Worm (Caenorhabditis elegans): ENCODE results near the gene F46C5.10.

Gene F46C5.10

DNA sequence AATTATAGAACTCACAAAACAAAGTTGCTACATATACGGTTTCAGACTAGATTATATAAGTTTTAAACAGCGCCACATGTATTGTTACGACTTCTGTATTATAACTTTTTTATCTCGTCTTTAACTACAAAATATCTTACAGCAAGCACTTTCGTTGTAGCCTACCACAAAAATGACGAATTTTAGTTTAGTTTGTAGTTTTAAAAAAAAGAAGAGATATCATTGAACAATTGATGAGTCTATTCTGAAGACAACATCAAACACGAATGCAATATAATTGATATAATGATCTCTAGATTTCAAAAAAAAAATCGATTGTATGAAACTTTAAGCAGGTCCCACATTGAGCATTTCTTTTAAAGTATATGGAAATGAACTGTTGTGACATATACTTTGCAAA is 4.6 kb downstream of the F46C5.10 start:
- TF ChIP-seq blmp-1 (tag; optimal IDR thresholded peaks at IDR 0.05) (no peak), tlp-1 (tag; optimal IDR thresholded peaks at IDR 0.05) (no peak)

DNA sequence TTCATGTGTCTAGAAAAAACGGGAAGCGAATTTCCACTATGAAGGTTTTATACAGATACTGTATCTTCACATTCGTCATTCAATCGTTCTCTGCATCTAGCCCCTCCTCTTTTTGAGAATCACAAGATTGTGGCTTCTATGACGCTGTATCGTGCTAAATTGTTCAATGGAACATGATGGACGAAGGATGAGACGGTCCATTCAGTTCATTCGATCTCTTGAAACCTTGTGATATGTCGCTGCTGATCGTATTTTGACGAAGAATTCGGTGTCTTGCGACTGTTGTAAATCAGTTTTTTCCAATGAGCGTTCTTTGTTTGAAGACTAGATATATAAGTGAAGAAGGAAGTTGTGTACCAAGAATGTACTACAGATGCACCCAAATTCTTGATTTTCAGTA is 5.2 kb downstream of the F46C5.10 start:
- no peak for TF ChIP-seq skn-1 (tag; optimal IDR thresholded peaks at IDR 0.05)
- peak; percentile 27 for TF ChIP-seq lin-13 (GFP tag; optimal IDR thresholded peaks at IDR 0.05)
- no peak for TF ChIP-seq jun-1 (tag; optimal IDR thresholded peaks at IDR 0.05)
- peak in 1 of 3 experiments; percentile 5 for TF ChIP-seq ceh-82 (tag; optimal IDR thresholded peaks at IDR 0.05)
- peak; percentile 82 for TF ChIP-seq snu-23 (GFP tag; optimal IDR thresholded peaks at IDR 0.05)
- TF ChIP-seq pax-3 (tag; optimal IDR thresholded peaks at IDR 0.05): no peak
- TF ChIP-seq snpc-4 (tag; optimal IDR thresholded peaks at IDR 0.05): no peak
- TF ChIP-seq isw-1 (GFP tag; IDR thresholded peaks at IDR 0.05): no peak
- no peak for TF ChIP-seq ztf-4 (tag; optimal IDR thresholded peaks at IDR 0.05)
- TF ChIP-seq unc-86 (tag; optimal IDR thresholded peaks at IDR 0.05): no peak
- peak; percentile 86 for TF ChIP-seq blmp-1 (tag; optimal IDR thresholded peaks at IDR 0.05)
- peak; percentile 70 for TF ChIP-seq C16A3.4 (tag; optimal IDR thresholded peaks at IDR 0.05)
- peak; percentile 93 for TF ChIP-seq nhr-19 (GFP tag; conservative IDR thresholded peaks at IDR 0.05)
- no peak for TF ChIP-seq unc-62 (GFP tag; optimal IDR thresholded peaks at IDR 0.05)
- peak; percentile 51 for TF ChIP-seq nhr-47 (tag; optimal IDR thresholded peaks at IDR 0.05)
- no peak for TF ChIP-seq mab-9 (GFP tag; IDR thresholded peaks at IDR 0.05)
- TF ChIP-seq lin-35 (GFP tag; optimal IDR thresholded peaks at IDR 0.05): peak in 1 of 2 experiments; percentile 70
- no peak for TF ChIP-seq alr-1 (tag; optimal IDR thresholded peaks at IDR 0.05; ENCODE audit: borderline replicate concordance)
- no peak for TF ChIP-seq sup-37 (GFP tag; optimal IDR thresholded peaks at IDR 0.05)
- TF ChIP-seq dpl-1 (GFP tag; optimal IDR thresholded peaks at IDR 0.05): peak; percentile 1 to 24 (median 21)
- TF ChIP-seq fkh-8 (tag; optimal IDR thresholded peaks at IDR 0.05): no peak
- TF ChIP-seq mdl-1 (tag; optimal IDR thresholded peaks at IDR 0.05): peak in 1 of 2 experiments; percentile 80
- TF ChIP-seq hpl-2 (GFP tag; optimal IDR thresholded peaks at IDR 0.05): no peak
- TF ChIP-seq nhr-20 (tag; optimal IDR thresholded peaks at IDR 0.05): peak; percentile 93
- no peak for TF ChIP-seq efl-3 (GFP tag; optimal IDR thresholded peaks at IDR 0.05)
- TF ChIP-seq egl-27 (tag; optimal IDR thresholded peaks at IDR 0.05): no peak
- peak; percentile 36 for TF ChIP-seq irx-1 (tag; optimal IDR thresholded peaks at IDR 0.05)
- TF ChIP-seq efl-1 (optimal IDR thresholded peaks at IDR 0.05): no peak
- no peak for TF ChIP-seq efl-1 (GFP tag; optimal IDR thresholded peaks at IDR 0.05 in 1 of 2)
- peak; percentile 98 for TF ChIP-seq nhr-85 (tag)
- TF ChIP-seq tbx-2 (tag; optimal IDR thresholded peaks at IDR 0.05): peak; percentile 73
- no peak for TF ChIP-seq ceh-88 (GFP tag; IDR thresholded peaks at IDR 0.05)
- TF ChIP-seq pag-3 (tag; optimal IDR thresholded peaks at IDR 0.05; ENCODE audit: borderline replicate concordance, insufficient read depth): no peak
- TF ChIP-seq lsy-2 (tag; optimal IDR thresholded peaks at IDR 0.05): peak in 1 of 2 experiments; percentile 90
- peak; percentile 74 for TF ChIP-seq nhr-90 (tag; optimal IDR thresholded peaks at IDR 0.05; ENCODE audit: poor library complexity)
- peak; percentile 10 for TF ChIP-seq nhr-77 (tag; optimal IDR thresholded peaks at IDR 0.05)
- peak; percentile 61 for TF ChIP-seq lir-3 (tag; optimal IDR thresholded peaks at IDR 0.05; ENCODE audit: poor library complexity)
- TF ChIP-seq mep-1 (tag; optimal IDR thresholded peaks at IDR 0.05): peak; percentile 13
- TF ChIP-seq ama-1 (optimal IDR thresholded peaks at IDR 0.05): no peak
- TF ChIP-seq hlh-17 (GFP tag; optimal IDR thresholded peaks at IDR 0.05; ENCODE audit: borderline replicate concordance): no peak
- peak; percentile 89 for TF ChIP-seq nhr-71 (tag; optimal IDR thresholded peaks at IDR 0.05)
- TF ChIP-seq zag-1 (tag; optimal IDR thresholded peaks at IDR 0.05): no peak
- peak in 5 of 6 experiments; percentile 79 to 95 (median 86) for TF ChIP-seq elt-3 (tag; optimal IDR thresholded peaks at IDR 0.05)
- TF ChIP-seq vab-15 (tag; optimal IDR thresholded peaks at IDR 0.05): peak; percentile 28
- no peak for TF ChIP-seq ces-1 (GFP tag; optimal IDR thresholded peaks at IDR 0.05)
- TF ChIP-seq lin-14 (GFP tag; optimal IDR thresholded peaks at IDR 0.05): peak; percentile 74
- TF ChIP-seq egl-13 (tag; optimal IDR thresholded peaks at IDR 0.05): no peak
- peak; percentile 78 for TF ChIP-seq unc-130 (tag; optimal IDR thresholded peaks at IDR 0.05)
- no peak for TF ChIP-seq C34B4.2 (tag; optimal IDR thresholded peaks at IDR 0.05)
- no peak for TF ChIP-seq rnt-1 (tag; optimal IDR thresholded peaks at IDR 0.05)

All from whole organism, L1 larva.